Worm (Caenorhabditis elegans): ENCODE measurements around the gene F09E5.14.

DNA sequence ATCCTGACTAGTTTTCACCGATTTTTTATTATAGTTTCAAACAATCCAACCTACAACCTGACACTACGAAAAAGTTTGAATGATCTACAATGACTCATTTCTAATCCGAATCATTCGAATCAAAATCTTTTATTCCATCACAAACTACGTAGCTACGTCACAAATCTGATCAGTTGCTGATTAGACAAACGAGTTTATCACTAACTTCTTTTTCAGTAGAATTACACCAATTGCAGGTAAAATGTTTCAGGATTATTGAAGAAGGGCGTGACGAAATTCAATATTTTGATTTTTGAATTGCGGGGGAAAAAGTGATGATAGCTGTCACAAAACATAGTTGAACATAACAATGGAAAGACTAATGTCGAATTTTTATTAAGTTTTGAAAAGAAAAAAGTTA lies 3.1 kb downstream of the F09E5.14 start:
- TF ChIP-seq W03F9.2 (tag; optimal IDR thresholded peaks at IDR 0.05): no peak
- TF ChIP-seq dao-5 (tag; optimal IDR thresholded peaks at IDR 0.05): no peak
- TF ChIP-seq him-1 (tag; optimal IDR thresholded peaks at IDR 0.05): no peak
